Worm (Caenorhabditis elegans) whole organism, early embryonic: Measurements from ENCODE around the gene col-42.

Experiments used
- F13C5.2 ChIP-seq: sonication (generic microtip); optimal IDR thresholded peaks from 2 replicates; lab custom pipeline; 2017; ENCODE audit warnings: mild to moderate bottlenecking, missing genetic modification characterization, inconsistent platforms, missing compliant biosample characterization
- aly-1 ChIP-seq: sonication (generic microtip); optimal IDR thresholded peaks from 2 replicates; lab custom pipeline; 2016; ENCODE audit warnings: missing genetic modification characterization, missing compliant biosample characterization
- ama-1 ChIP-seq: fragments of 150-350 bp; optimal IDR thresholded peaks from 2 replicates; lab custom pipeline; 2014
- ceh-13 ChIP-seq: fragments of 200-800 bp; sonication (Bioruptor generic); optimal IDR thresholded peaks from 2 replicates; lab custom pipeline; 2018; ENCODE audit warnings: mild to moderate bottlenecking, missing genetic modification characterization, missing compliant biosample characterization
- ceh-36 ChIP-seq: sonication (generic microtip); optimal IDR thresholded peaks from 2 replicates; lab custom pipeline; 2016; ENCODE audit warnings: missing genetic modification characterization, inconsistent platforms, missing compliant biosample characterization
- ets-7 ChIP-seq: sonication (generic microtip); optimal IDR thresholded peaks from 2 replicates; lab custom pipeline; 2016; ENCODE audit warnings: missing genotype, missing genetic modification characterization, missing compliant biosample characterization
- flt-1 ChIP-seq: fragments of 200-800 bp; sonication (Bioruptor generic); IDR thresholded peaks from 2 replicates; pipeline ENCODE4 v1.3.6; 2022; ENCODE audit warnings: missing genetic modification characterization, missing compliant biosample characterization
- hmbx-1 ChIP-seq: sonication (generic microtip); optimal IDR thresholded peaks from 2 replicates; lab custom pipeline; 2016; ENCODE audit warnings: mild to moderate bottlenecking, missing genetic modification characterization, missing compliant biosample characterization
- scrt-1 ChIP-seq: fragments of 200-800 bp; sonication (Bioruptor generic); IDR thresholded peaks from 2 replicates; pipeline ENCODE4 v1.3.6; 2022; ENCODE audit warnings: missing genetic modification characterization, missing compliant biosample characterization
- tbx-11 ChIP-seq: fragments of 200-800 bp; sonication (Bioruptor generic); IDR thresholded peaks from 2 replicates; pipeline ENCODE4 v1.3.6; 2022; ENCODE audit warnings: missing genetic modification characterization, missing compliant biosample characterization

ce11 chrV:18644258-18644657 is 6.0 kb downstream of the col-42 start:
- TF ChIP-seq ama-1 (lab: Kevin White, UChicago) (no peak), ets-7 (tag; lab: Kevin White, UChicago) (no peak), flt-1 (GFP tag; lab: Robert Waterston, UW) (no peak), tbx-11 (no peak), aly-1 (tag; lab: Kevin White, UChicago) (no peak), F13C5.2 (tag; lab: Kevin White, UChicago) (no peak), ceh-13 (no peak), ceh-36 (tag; lab: Kevin White, UChicago) (no peak), scrt-1 (GFP tag; lab: Robert Waterston, UW) (no peak), hmbx-1 (tag; lab: Kevin White, UChicago) (no peak)
